Worm (Caenorhabditis elegans) whole organism, L4 larva: ENCODE results near the gene pak-1.

Experiments
- F37D6.2 ChIP-seq: sonication (generic microtip); optimal IDR thresholded peaks from 2 replicates; lab custom pipeline; 2016; ENCODE audit warnings: mild to moderate bottlenecking, missing genetic modification characterization, missing compliant biosample characterization
- F44E2.7 ChIP-seq: fragments of 200-800 bp; sonication (Bioruptor generic); IDR thresholded peaks from 2 replicates; pipeline ENCODE4 v2.1.2; 2022; ENCODE audit warnings: missing genetic modification characterization, missing compliant biosample characterization
- Y75B8A.6 ChIP-seq: fragments of 200-800 bp; sonication (Bioruptor generic); IDR thresholded peaks from 2 replicates; pipeline ENCODE4 v1.3.6; 2022; ENCODE audit warnings: missing genetic modification reagents, missing genetic modification characterization, missing compliant biosample characterization
- ceh-20 ChIP-seq: fragments of 200-800 bp; sonication (Bioruptor generic); IDR thresholded peaks from 2 replicates; pipeline ENCODE4 v1.3.6; 2022; ENCODE audit warnings: missing genetic modification reagents, missing genetic modification characterization, missing compliant biosample characterization
- ceh-32 ChIP-seq: sonication (generic microtip); optimal IDR thresholded peaks from 2 replicates; lab custom pipeline; 2016; ENCODE audit warnings: mild to moderate bottlenecking, missing genetic modification characterization, missing compliant biosample characterization; ENCODE audit not compliant: poor library complexity
- ceh-44 ChIP-seq: fragments of 200-800 bp; sonication (Bioruptor generic); IDR thresholded peaks from 2 replicates; pipeline ENCODE4 v1.3.6; 2022; ENCODE audit warnings: missing genetic modification reagents, missing genetic modification characterization, missing compliant biosample characterization
- ces-1 ChIP-seq: fragments of 150-350 bp; sonication (generic microtip); optimal IDR thresholded peaks from 4 replicates; lab custom pipeline; 2014; ENCODE audit warnings: missing biosample characterization, missing genetic modification reagents, missing genetic modification characterization
- ctbp-1 ChIP-seq: fragments of 200-800 bp; sonication (Bioruptor generic); IDR thresholded peaks from 2 replicates; pipeline ENCODE4 v1.3.6; 2022; ENCODE audit warnings: missing genetic modification reagents, missing genetic modification characterization, missing compliant biosample characterization
- daf-19 ChIP-seq: fragments of 200-800 bp; sonication (Bioruptor generic); conservative IDR thresholded peaks from 2 replicates; pipeline ENCODE4 v1.3.6; 2022; ENCODE audit warnings: missing genetic modification characterization, missing compliant biosample characterization
- daf-8 ChIP-seq: fragments of 200-800 bp; sonication (Bioruptor generic); IDR thresholded peaks from 2 replicates; pipeline ENCODE4 v1.3.6; 2022; ENCODE audit warnings: missing genetic modification characterization, missing compliant biosample characterization
- dpl-1 ChIP-seq: fragments of 150-350 bp; optimal IDR thresholded peaks from 2 replicates; lab custom pipeline; 2014; ENCODE audit warnings: missing biosample characterization, missing genetic modification reagents, missing genetic modification characterization
- dve-1 ChIP-seq: sonication (generic microtip); optimal IDR thresholded peaks from 2 replicates; lab custom pipeline; 2017; ENCODE audit warnings: antibody characterized with exemption, mild to moderate bottlenecking, missing genetic modification characterization, missing compliant biosample characterization; ENCODE audit not compliant: insufficient read depth
- egl-43 ChIP-seq: fragments of 200-800 bp; sonication (Bioruptor generic); IDR thresholded peaks from 2 replicates; pipeline ENCODE4 v1.3.6; 2022; ENCODE audit warnings: missing genetic modification reagents, missing genetic modification characterization, missing compliant biosample characterization
- hmg-1.1 ChIP-seq: fragments of 200-800 bp; sonication (Bioruptor generic); IDR thresholded peaks from 2 replicates; pipeline ENCODE4 v1.3.6; 2022; ENCODE audit warnings: missing genetic modification reagents, missing genetic modification characterization, missing compliant biosample characterization
- jun-1 ChIP-seq: fragments of 150-350 bp; optimal IDR thresholded peaks from 2 replicates; lab custom pipeline; 2014; ENCODE audit warnings: missing biosample characterization, missing genetic modification reagents, missing genetic modification characterization
- lim-7 ChIP-seq: fragments of 200-800 bp; sonication (Bioruptor generic); IDR thresholded peaks from 2 replicates; pipeline ENCODE4 v1.3.6; 2022; ENCODE audit warnings: missing genetic modification characterization, missing compliant biosample characterization
- lsy-2 ChIP-seq, 2 experiments: fragments of 150-350 bp in 1 of 2; sonication (generic microtip) in 1 of 2; optimal IDR thresholded peaks; 2 replicates each; lab custom pipeline; 2014 to 2017; ENCODE audit warnings: missing biosample characterization in 2 of 2, missing genetic modification characterization in 2 of 2
- madf-5 ChIP-seq, 2 experiments: fragments of 200-800 bp; sonication (Bioruptor generic); IDR thresholded peaks; 2 replicates each; pipeline ENCODE4 v1.3.6; 2022; ENCODE audit warnings: missing compliant biosample characterization in 2 of 2, missing genetic modification characterization in 2 of 2
- mdl-1 ChIP-seq, 2 experiments: fragments of 150-350 bp in 1 of 2; sonication (generic microtip) in 1 of 2; optimal IDR thresholded peaks; 2 replicates each; lab custom pipeline; 2014 to 2017; ENCODE audit warnings: missing biosample characterization in 2 of 2, missing genetic modification characterization in 2 of 2
- mdt-29 ChIP-seq: fragments of 200-800 bp; sonication (Bioruptor generic); IDR thresholded peaks from 2 replicates; pipeline ENCODE4 v1.3.6; 2022; ENCODE audit warnings: missing genetic modification reagents, missing genetic modification characterization, missing compliant biosample characterization
- mep-1 ChIP-seq: fragments of 150-350 bp; sonication (generic microtip); optimal IDR thresholded peaks from 3 replicates; lab custom pipeline; 2014; ENCODE audit warnings: missing biosample characterization, missing genetic modification characterization
- mxl-2 ChIP-seq: fragments of 200-800 bp; sonication (Bioruptor generic); conservative IDR thresholded peaks from 2 replicates; pipeline ENCODE4 v1.3.6; 2022; ENCODE audit warnings: missing genetic modification reagents, missing genetic modification characterization, missing compliant biosample characterization
- mxl-3 ChIP-seq: fragments of 200-800 bp; sonication (Bioruptor generic); optimal IDR thresholded peaks from 2 replicates; lab custom pipeline; 2018; ENCODE audit warnings: mild to moderate bottlenecking, missing genetic modification characterization, missing compliant biosample characterization
- nhr-11 ChIP-seq: fragments of 150-350 bp; optimal IDR thresholded peaks from 2 replicates; lab custom pipeline; 2014; ENCODE audit warnings: missing biosample characterization, missing genetic modification characterization
- nhr-237 ChIP-seq: sonication (generic microtip); optimal IDR thresholded peaks from 2 replicates; lab custom pipeline; 2017; ENCODE audit warnings: missing biosample characterization, missing genetic modification characterization
- nhr-25 ChIP-seq: sonication (generic microtip); optimal IDR thresholded peaks from 2 replicates; lab custom pipeline; 2017; ENCODE audit warnings: missing genetic modification characterization, mild to moderate bottlenecking, missing compliant biosample characterization, antibody characterized with exemption, moderate library complexity, borderline replicate concordance; ENCODE audit not compliant: insufficient read depth
- nhr-48 ChIP-seq: sonication (generic microtip); optimal IDR thresholded peaks from 2 replicates; lab custom pipeline; 2016; ENCODE audit warnings: mild to moderate bottlenecking, missing genetic modification characterization, missing compliant biosample characterization
- nhr-6 ChIP-seq: fragments of 150-350 bp; optimal IDR thresholded peaks from 2 replicates; lab custom pipeline; 2014; ENCODE audit warnings: missing biosample characterization, missing genetic modification characterization
- nhr-76 ChIP-seq: fragments of 150-350 bp; optimal IDR thresholded peaks from 2 replicates; lab custom pipeline; 2014; ENCODE audit warnings: missing biosample characterization, missing genetic modification characterization
- snpc-1.2 ChIP-seq: fragments of 200-800 bp; sonication (Bioruptor generic); IDR thresholded peaks from 2 replicates; pipeline ENCODE4 v1.3.6; 2022; ENCODE audit warnings: missing genetic modification reagents, missing genetic modification characterization, missing compliant biosample characterization
- tag-97 ChIP-seq: fragments of 200-800 bp; sonication (Bioruptor generic); IDR thresholded peaks from 2 replicates; pipeline ENCODE4 v1.3.6; 2022; ENCODE audit warnings: missing genetic modification characterization, missing compliant biosample characterization
- unc-39 ChIP-seq: sonication (generic microtip); optimal IDR thresholded peaks from 2 replicates; lab custom pipeline; 2017; ENCODE audit warnings: missing biosample characterization, missing genetic modification characterization
- unc-62 ChIP-seq, 3 experiments: fragments of 150-350 bp in 1 of 3; sonication (generic microtip); optimal IDR thresholded peaks in 2 of 3; peaks in 1 of 3; 1 replicate in 1 of 3; 2 replicates in 2 of 3; lab custom pipeline; 2014 to 2017; ENCODE audit warnings: missing biosample characterization in 3 of 3, missing genetic modification characterization in 3 of 3, missing genetic modification reagents in 3 of 3, missing genotype in 1 of 3
- zfp-3 ChIP-seq: fragments of 200-800 bp; sonication (Bioruptor generic); conservative IDR thresholded peaks from 2 replicates; pipeline ENCODE4 v1.3.6; 2022; ENCODE audit warnings: missing genetic modification reagents, missing genetic modification characterization, missing compliant biosample characterization
- zip-2 ChIP-seq: fragments of 150-350 bp; optimal IDR thresholded peaks from 2 replicates; lab custom pipeline; 2014; ENCODE audit warnings: missing biosample characterization, missing genetic modification characterization
- ztf-11 ChIP-seq: fragments of 150-350 bp; optimal IDR thresholded peaks from 2 replicates; lab custom pipeline; 2014; ENCODE audit warnings: missing biosample characterization, missing genetic modification characterization

The pak-1 gene

DNA sequence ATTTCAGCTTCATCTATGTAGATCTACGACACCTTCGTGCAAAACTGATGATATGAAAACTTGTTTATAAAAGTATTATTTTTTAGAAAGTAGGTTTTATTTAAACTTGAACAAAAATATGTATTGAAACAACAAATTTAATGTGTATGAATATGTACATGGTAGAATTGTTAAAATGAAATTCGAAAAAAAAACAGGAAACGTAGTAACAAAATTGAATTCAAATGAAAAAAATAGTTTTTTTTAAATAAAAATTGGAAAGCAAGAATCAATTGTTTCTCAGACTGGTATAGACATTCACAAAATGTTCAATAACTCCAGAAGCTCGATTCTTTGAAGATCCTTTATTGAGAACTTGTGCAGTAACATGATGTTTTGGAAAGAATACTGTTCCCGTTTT is 27.6 kb downstream of the pak-1 start:
- TF ChIP-seq unc-62 (GFP tag; optimal IDR thresholded peaks at IDR 0.05 in 1 of 2; lab: Kevin White, UChicago) (peak in 1 of 2 experiments; percentile 90), unc-62 (tag; optimal IDR thresholded peaks at IDR 0.05; lab: Kevin White, UChicago) (no peak), ztf-11 (no peak)

DNA sequence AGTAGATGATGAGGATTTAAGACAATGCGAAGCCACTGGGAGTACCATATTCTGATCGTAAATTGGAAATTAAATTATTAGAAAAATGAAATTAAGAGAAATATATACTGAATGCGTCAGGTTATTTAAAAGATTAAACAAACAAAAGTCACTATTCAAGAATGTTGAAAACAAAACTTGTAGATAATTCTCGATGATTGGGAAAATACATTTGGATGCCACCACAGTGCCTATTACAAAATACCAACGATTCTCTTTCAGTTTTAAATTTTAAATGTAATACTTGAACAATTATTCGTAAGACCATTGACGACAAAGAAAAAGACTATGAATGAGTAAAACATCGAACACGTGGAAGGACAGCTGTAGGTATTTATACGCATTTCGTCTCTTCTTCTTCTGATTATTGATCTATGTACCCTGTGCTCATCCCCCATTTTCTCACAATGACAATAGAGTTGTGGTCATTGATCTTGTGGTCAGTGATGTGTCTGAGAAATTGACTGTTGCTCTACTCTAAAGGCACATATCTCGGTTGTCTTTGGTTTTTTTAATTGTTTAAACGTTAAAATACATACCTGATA is 28.4 kb downstream of the pak-1 start, which contains the start of gene C09B8.4:
Gene C09B8.4 (minus strand): TSS at position 51 of the 584 bp plus-strand sequence.
- TF ChIP-seq dve-1 (tag; lab: Kevin White, UChicago) (peak; percentile 36), F44E2.7 (no peak)

DNA sequence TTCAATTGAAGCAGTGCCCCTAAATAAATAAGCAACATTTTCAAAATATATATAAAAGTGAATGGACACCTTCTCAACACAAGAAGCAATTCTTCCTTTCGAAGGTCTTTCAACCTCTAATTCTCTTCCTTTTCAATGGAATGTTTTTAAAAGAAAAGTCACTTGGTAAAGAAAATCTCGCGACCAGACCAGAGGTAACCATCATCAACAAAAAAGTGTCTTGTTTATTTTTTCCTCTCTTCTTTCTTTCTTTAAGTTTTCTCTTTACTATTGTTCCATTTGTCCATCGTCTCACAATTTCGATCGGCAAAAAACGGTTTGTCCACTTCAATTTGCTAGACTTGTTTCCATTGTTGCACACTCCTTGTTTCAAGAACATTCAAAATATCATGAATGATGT is 33.3 kb downstream of the pak-1 start, which contains the start of gene C09B8.8:
Gene C09B8.8 (plus strand): TSS at position 397 of the 400 bp plus-strand sequence.
- no peak for TF ChIP-seq madf-5 (GFP tag; IDR thresholded peaks at IDR 0.05; lab: Robert Waterston, UW)
- no peak for TF ChIP-seq daf-8 (GFP tag; lab: Robert Waterston, UW)
- peak; percentile 10 for TF ChIP-seq dve-1 (tag; lab: Kevin White, UChicago)
- TF ChIP-seq, all 104 proteins: peak for 1

DNA sequence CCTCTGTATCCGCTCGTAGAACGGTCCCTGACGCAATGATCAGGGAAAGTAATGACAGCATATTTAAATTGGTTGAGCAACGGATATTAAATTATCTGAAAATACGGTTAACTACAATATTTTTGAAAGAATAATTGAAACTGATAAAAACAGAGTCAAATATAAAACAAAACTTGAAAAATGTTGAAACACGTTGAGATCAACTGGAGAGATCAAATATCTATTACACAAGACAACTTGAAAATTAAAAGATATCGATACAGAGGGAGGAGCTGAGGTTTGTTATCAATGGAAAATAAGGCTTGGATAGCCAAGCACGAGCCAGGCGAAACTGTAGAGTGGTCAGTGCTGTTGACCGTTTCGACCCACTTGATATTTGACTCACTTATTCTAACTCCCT is 37.8 kb downstream of the pak-1 start, which contains the start of gene C09B8.3:
Gene C09B8.3 (minus strand): TSS at position 101 of the 400 bp plus-strand sequence.
- TF ChIP-seq ceh-44 (GFP tag; lab: Robert Waterston, UW) (no peak), lim-7 (GFP tag; lab: Robert Waterston, UW) (no peak), nhr-48 (tag; lab: Kevin White, UChicago) (no peak), lsy-2 (tag; optimal IDR thresholded peaks at IDR 0.05; lab: Kevin White, UChicago) (no peak), ceh-32 (no peak), mdl-1 (tag; optimal IDR thresholded peaks at IDR 0.05; lab: Kevin White, UChicago) (no peak), mxl-2 (no peak), daf-19 (no peak), tag-97 (GFP tag; lab: Robert Waterston, UW) (no peak), ceh-20 (no peak), nhr-76 (tag; lab: Kevin White, UChicago) (no peak), nhr-11 (tag; lab: Kevin White, UChicago) (no peak), ces-1 (no peak), snpc-1.2 (GFP tag; lab: Robert Waterston, UW) (no peak), zfp-3 (GFP tag; lab: Robert Waterston, UW) (no peak)

DNA sequence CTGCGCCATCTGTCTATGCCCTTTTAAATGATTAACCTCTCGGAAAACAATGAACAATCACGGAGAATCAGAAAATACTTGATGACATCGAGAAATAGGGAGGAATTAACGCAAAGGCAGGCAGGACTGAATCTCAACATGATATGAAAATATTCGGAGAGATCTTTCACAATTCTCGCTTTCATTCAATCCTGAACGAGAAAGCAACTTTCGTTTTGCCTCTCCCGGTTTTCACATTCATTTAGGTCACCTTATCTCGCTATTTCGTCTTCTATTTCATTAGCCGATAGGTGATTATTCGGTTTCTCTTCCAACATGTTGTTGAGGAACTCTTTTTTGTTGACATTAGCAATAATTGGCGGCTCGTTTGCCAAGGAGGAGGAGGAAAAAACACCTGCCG is 44.1 kb downstream of the pak-1 start:
- TF ChIP-seq nhr-6 (tag; lab: Kevin White, UChicago) (no peak), mxl-3 (GFP tag; lab: Kevin White, UChicago) (peak; percentile 30)

DNA sequence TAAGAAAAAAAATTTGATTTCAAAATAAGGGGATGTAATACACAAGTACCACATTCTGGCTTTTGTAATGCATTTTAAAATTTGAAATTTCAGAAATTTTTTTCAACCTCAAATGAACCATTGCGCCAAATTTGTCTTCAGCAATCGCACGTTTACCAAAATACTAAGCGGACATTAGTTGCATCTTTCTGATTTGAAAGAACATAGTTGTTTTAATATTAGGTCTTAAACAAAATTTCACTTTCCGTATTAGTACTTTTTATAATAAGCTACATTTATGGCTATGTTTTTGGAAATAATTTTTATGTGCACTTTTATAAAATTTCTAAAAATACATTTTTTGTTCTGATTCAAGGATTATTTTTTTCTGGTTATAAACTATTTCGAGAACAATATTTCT is 44.6 kb downstream of the pak-1 start, which contains the start of gene sups-1:
Gene sups-1 (plus strand): TSS at position 301 of the 400 bp plus-strand sequence.
- TF ChIP-seq lim-7 (GFP tag; lab: Robert Waterston, UW), result no peak
- no peak for TF ChIP-seq ceh-44 (GFP tag; lab: Robert Waterston, UW)
- no peak for TF ChIP-seq mep-1 (tag; lab: Kevin White, UChicago)
- no peak for TF ChIP-seq zip-2 (tag; lab: Kevin White, UChicago)
- TF ChIP-seq hmg-1.1 (GFP tag; lab: Robert Waterston, UW), result no peak
- no peak for TF ChIP-seq nhr-237 (tag; lab: Kevin White, UChicago)
- TF ChIP-seq nhr-6 (tag; lab: Kevin White, UChicago), result no peak
- no peak for TF ChIP-seq unc-39 (tag; lab: Kevin White, UChicago)
- TF ChIP-seq Y75B8A.6, result no peak
- TF ChIP-seq ctbp-1 (GFP tag; lab: Robert Waterston, UW), result no peak
- TF ChIP-seq egl-43 (GFP tag; lab: Robert Waterston, UW), result no peak
- TF ChIP-seq nhr-25 (tag; lab: Kevin White, UChicago), result no peak
- TF ChIP-seq ces-1, result no peak
- TF ChIP-seq mxl-2, result no peak
- TF ChIP-seq F37D6.2, result no peak
- no peak for TF ChIP-seq mdt-29
- TF ChIP-seq jun-1 (tag; lab: Kevin White, UChicago), result no peak
- no peak for TF ChIP-seq dpl-1 (GFP tag; lab: Kevin White, UChicago)
